Fruit fly (Drosophila melanogaster): Measurements from ENCODE around the gene Snoo.

Gene Snoo

DNA sequence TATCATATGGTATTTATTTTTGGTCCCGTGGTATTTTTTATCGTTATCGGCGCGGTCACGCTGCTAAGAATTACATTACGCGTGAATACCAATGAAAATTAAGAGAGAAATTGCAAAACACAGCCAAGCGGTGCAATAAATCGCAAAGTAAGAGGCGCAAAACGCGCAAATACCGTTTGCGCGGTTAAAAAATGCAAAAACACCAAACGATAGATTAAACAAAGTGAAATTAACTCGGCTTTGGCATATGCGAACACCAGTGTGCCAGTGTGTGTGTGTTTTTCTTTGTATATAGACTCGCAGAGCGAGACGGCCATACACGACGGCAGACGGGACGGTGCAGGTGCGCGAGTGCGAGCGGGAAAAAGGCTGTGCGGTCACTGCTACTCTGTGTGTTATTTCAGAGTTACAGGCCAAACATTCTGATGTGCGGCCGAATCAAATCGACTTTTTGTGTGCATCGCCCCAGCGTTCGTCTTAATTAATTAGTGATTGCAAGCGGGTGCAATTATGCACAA lies 46.8 kb upstream of the Snoo start, which contains the start of gene Cka (continued):
- TF ChIP-seq CG34422 (GFP tag; IDR thresholded peaks at IDR 0.05) (peak; percentile 85), CG2875 (GFP tag; optimal IDR thresholded peaks at IDR 0.05) (peak; percentile 20), CG14860 (GFP tag; IDR thresholded peaks at IDR 0.05; ENCODE audit: partially characterized antibody) (0 out of 3 replicates have a peak, but pooled peaks have one; percentile 15), Optix (GFP tag; IDR thresholded peaks at IDR 0.05) (no peak), emc (GFP tag; optimal IDR thresholded peaks at IDR 0.05) (no peak), Ada2b (GFP tag; IDR thresholded peaks at IDR 0.05) (no peak), CG6765 (GFP tag; optimal IDR thresholded peaks at IDR 0.05) (no peak), Fer3 (tag; optimal IDR thresholded peaks at IDR 0.05) (no peak), insv (GFP tag; optimal IDR thresholded peaks at IDR 0.05) (no peak), NC2α (GFP tag; optimal IDR thresholded peaks at IDR 0.05) (no peak), her (GFP tag; optimal IDR thresholded peaks at IDR 0.05) (no peak), lola (GFP tag; optimal IDR thresholded peaks at IDR 0.05) (no peak), yki (optimal IDR thresholded peaks at IDR 0.05) (no peak), CG8290 (GFP tag; optimal IDR thresholded peaks at IDR 0.05) (no peak), CG8290 (tag; optimal IDR thresholded peaks at IDR 0.05) (peak in 1 of 2 experiments; percentile 68), lab (GFP tag; optimal IDR thresholded peaks at IDR 0.05) (peak; percentile 46), CG12071 (GFP tag; optimal IDR thresholded peaks at IDR 0.05) (peak; percentile 59), CG12659 (GFP tag; optimal IDR thresholded peaks at IDR 0.05) (peak; percentile 51), zen2 (GFP tag; IDR thresholded peaks at IDR 0.05; ENCODE audit: partially characterized antibody) (no peak), sens-2 (GFP tag; IDR thresholded peaks at IDR 0.05) (no peak), Ets65A (GFP tag) (no peak), crol (GFP tag; IDR thresholded peaks at IDR 0.05) (peak; percentile 38; the same call in 1 of the 2 replicates), tgo (GFP tag; IDR thresholded peaks at IDR 0.05) (no peak), CHES-1-like (GFP tag; optimal IDR thresholded peaks at IDR 0.05) (no peak), Hr39 (optimal IDR thresholded peaks at IDR 0.05) (no peak), gt (GFP tag; IDR thresholded peaks at IDR 0.05) (no peak), aop (GFP tag; IDR thresholded peaks at IDR 0.05) (no peak), CG9876 (GFP tag; optimal IDR thresholded peaks at IDR 0.05) (no peak), fd96Cb (tag; optimal IDR thresholded peaks at IDR 0.05) (no peak), CG14667 (GFP tag; IDR thresholded peaks at IDR 0.05) (no peak), PHDP (tag; optimal IDR thresholded peaks at IDR 0.05) (no peak), CG12769 (tag; optimal IDR thresholded peaks at IDR 0.05) (no peak), slou (GFP tag; optimal IDR thresholded peaks at IDR 0.05) (no peak), Camta (GFP tag; optimal IDR thresholded peaks at IDR 0.05) (no peak), nau (GFP tag; optimal IDR thresholded peaks at IDR 0.05) (no peak), Sox102F (GFP tag; optimal IDR thresholded peaks at IDR 0.05) (no peak), peb (GFP tag; IDR thresholded peaks at IDR 0.05) (no peak), ems (GFP tag; optimal IDR thresholded peaks at IDR 0.05) (no peak), Fer2 (tag; optimal IDR thresholded peaks at IDR 0.05) (no peak), CG11560 (tag; IDR thresholded peaks at IDR 0.05) (no peak), ap (GFP tag; IDR thresholded peaks at IDR 0.05) (no peak), ci (GFP tag; IDR thresholded peaks at IDR 0.05) (peak; percentile 48; the same call in 2 of the 3 replicates), Vsx1 (GFP tag; optimal IDR thresholded peaks at IDR 0.05) (no peak), otp (GFP tag; IDR thresholded peaks at IDR 0.05) (peak; percentile 63; the same call in 1 of the 3 replicates), Sry-δ (GFP tag; optimal IDR thresholded peaks at IDR 0.05) (no peak), Sin3A (optimal IDR thresholded peaks at IDR 0.05) (peak; percentile 46), Lhr (GFP tag; optimal IDR thresholded peaks at IDR 0.05) (peak; percentile 30), trh (GFP tag; optimal IDR thresholded peaks at IDR 0.05) (no peak), zf30C (GFP tag; optimal IDR thresholded peaks at IDR 0.05) (peak; percentile 3), CG18011 (GFP tag; optimal IDR thresholded peaks at IDR 0.05) (no peak), CG30020 (tag; optimal IDR thresholded peaks at IDR 0.05) (peak; percentile 40), CG2116 (GFP tag; optimal IDR thresholded peaks at IDR 0.05) (no peak)

Measured in whole organism, embryonic.